Worm (Caenorhabditis elegans) whole organism, L4 larva: ENCODE measurements around the gene nas-8.

ENCODE experiments used
- F26F4.8 ChIP-seq: fragments of 200-800 bp; sonication (Bioruptor generic); conservative IDR thresholded peaks from 2 replicates; pipeline ENCODE4 v1.3.6; 2022; ENCODE audit warnings: missing genetic modification characterization, missing compliant biosample characterization
- R02D3.7 ChIP-seq: fragments of 150-350 bp; sonication (generic microtip); optimal IDR thresholded peaks from 3 replicates; lab custom pipeline; 2014; ENCODE audit warnings: missing biosample characterization, missing genetic modification characterization
- T20F7.1 ChIP-seq: fragments of 200-800 bp; sonication (Bioruptor generic); optimal IDR thresholded peaks from 2 replicates; lab custom pipeline; 2018; ENCODE audit warnings: mild to moderate bottlenecking, missing genetic modification characterization, missing compliant biosample characterization
- Y105C5A.15 ChIP-seq: fragments of 200-800 bp; sonication (Bioruptor generic); IDR thresholded peaks from 2 replicates; pipeline ENCODE4 v1.3.6; 2022; ENCODE audit warnings: missing genetic modification characterization, missing compliant biosample characterization
- Y75B8A.6 ChIP-seq: fragments of 200-800 bp; sonication (Bioruptor generic); IDR thresholded peaks from 2 replicates; pipeline ENCODE4 v1.3.6; 2022; ENCODE audit warnings: missing genetic modification reagents, missing genetic modification characterization, missing compliant biosample characterization
- ZK337.2 ChIP-seq: fragments of 200-800 bp; sonication (Bioruptor generic); IDR thresholded peaks from 2 replicates; pipeline ENCODE4 v1.3.6; 2022; ENCODE audit warnings: missing genetic modification reagents, missing genetic modification characterization, missing compliant biosample characterization
- aha-1 ChIP-seq: fragments of 150-350 bp; peaks from one replicate; lab custom pipeline; 2014; ENCODE audit warnings: missing biosample characterization, missing genetic modification characterization
- ceh-20 ChIP-seq: fragments of 200-800 bp; sonication (Bioruptor generic); IDR thresholded peaks from 2 replicates; pipeline ENCODE4 v1.3.6; 2022; ENCODE audit warnings: missing genetic modification reagents, missing genetic modification characterization, missing compliant biosample characterization
- daf-16 ChIP-seq, 3 experiments: sonication (generic microtip); optimal IDR thresholded peaks; 2 replicates each; lab custom pipeline; 2016 to 2017; ENCODE audit warnings: missing genetic modification characterization in 3 of 3, missing genetic modification reagents in 3 of 3, mild to moderate bottlenecking in 2 of 3, missing compliant biosample characterization in 2 of 3, missing biosample characterization in 1 of 3, moderate library complexity in 1 of 3
- dpl-1 ChIP-seq: fragments of 150-350 bp; optimal IDR thresholded peaks from 2 replicates; lab custom pipeline; 2014; ENCODE audit warnings: missing biosample characterization, missing genetic modification reagents, missing genetic modification characterization
- duxl-1 ChIP-seq: sonication (generic microtip); optimal IDR thresholded peaks from 2 replicates; lab custom pipeline; 2016; ENCODE audit warnings: mild to moderate bottlenecking, missing genetic modification characterization, moderate library complexity, missing compliant biosample characterization; ENCODE audit not compliant: poor library complexity
- dve-1 ChIP-seq: sonication (generic microtip); optimal IDR thresholded peaks from 2 replicates; lab custom pipeline; 2017; ENCODE audit warnings: antibody characterized with exemption, mild to moderate bottlenecking, missing genetic modification characterization, missing compliant biosample characterization; ENCODE audit not compliant: insufficient read depth
- hlh-11 ChIP-seq: fragments of 200-800 bp; sonication (Bioruptor generic); optimal IDR thresholded peaks from 2 replicates; lab custom pipeline; 2018; ENCODE audit warnings: mild to moderate bottlenecking, missing genetic modification characterization, missing compliant biosample characterization
- hlh-30 ChIP-seq: sonication (generic microtip); optimal IDR thresholded peaks from 2 replicates; lab custom pipeline; 2017; ENCODE audit warnings: antibody characterized with exemption, mild to moderate bottlenecking, missing genetic modification characterization, missing compliant biosample characterization; ENCODE audit not compliant: insufficient read depth
- hmg-1.1 ChIP-seq: fragments of 200-800 bp; sonication (Bioruptor generic); IDR thresholded peaks from 2 replicates; pipeline ENCODE4 v1.3.6; 2022; ENCODE audit warnings: missing genetic modification reagents, missing genetic modification characterization, missing compliant biosample characterization
- lin-1 ChIP-seq: fragments of 200-800 bp; sonication (Bioruptor generic); IDR thresholded peaks from 2 replicates; pipeline ENCODE4 v1.3.6; 2022; ENCODE audit warnings: missing genetic modification reagents, missing genetic modification characterization, missing compliant biosample characterization
- lin-15B ChIP-seq: fragments of 150-350 bp; sonication (generic microtip); optimal IDR thresholded peaks from 3 replicates; lab custom pipeline; 2014; ENCODE audit warnings: missing biosample characterization, missing genetic modification characterization
- lin-29 ChIP-seq: fragments of 200-800 bp; sonication (Bioruptor generic); IDR thresholded peaks from 2 replicates; pipeline ENCODE4 v1.3.6; 2022; ENCODE audit warnings: missing genetic modification reagents, missing genetic modification characterization, missing compliant biosample characterization
- lir-3 ChIP-seq: sonication (generic microtip); optimal IDR thresholded peaks from 2 replicates; lab custom pipeline; 2016; ENCODE audit warnings: mild to moderate bottlenecking, missing genetic modification characterization, missing compliant biosample characterization
- lsy-2 ChIP-seq, 2 experiments: fragments of 150-350 bp in 1 of 2; sonication (generic microtip) in 1 of 2; optimal IDR thresholded peaks; 2 replicates each; lab custom pipeline; 2014 to 2017; ENCODE audit warnings: missing biosample characterization in 2 of 2, missing genetic modification characterization in 2 of 2
- mdl-1 ChIP-seq, 2 experiments: fragments of 150-350 bp in 1 of 2; sonication (generic microtip) in 1 of 2; optimal IDR thresholded peaks; 2 replicates each; lab custom pipeline; 2014 to 2017; ENCODE audit warnings: missing biosample characterization in 2 of 2, missing genetic modification characterization in 2 of 2
- mdt-29 ChIP-seq: fragments of 200-800 bp; sonication (Bioruptor generic); IDR thresholded peaks from 2 replicates; pipeline ENCODE4 v1.3.6; 2022; ENCODE audit warnings: missing genetic modification reagents, missing genetic modification characterization, missing compliant biosample characterization
- mep-1 ChIP-seq: fragments of 150-350 bp; sonication (generic microtip); optimal IDR thresholded peaks from 3 replicates; lab custom pipeline; 2014; ENCODE audit warnings: missing biosample characterization, missing genetic modification characterization
- mes-2 ChIP-seq: sonication (generic microtip); optimal IDR thresholded peaks from 2 replicates; lab custom pipeline; 2016; ENCODE audit warnings: missing genotype, mild to moderate bottlenecking, missing genetic modification characterization, missing compliant biosample characterization; ENCODE audit not compliant: poor library complexity, severe bottlenecking
- mxl-2 ChIP-seq: fragments of 200-800 bp; sonication (Bioruptor generic); conservative IDR thresholded peaks from 2 replicates; pipeline ENCODE4 v1.3.6; 2022; ENCODE audit warnings: missing genetic modification reagents, missing genetic modification characterization, missing compliant biosample characterization
- mxl-3 ChIP-seq: fragments of 200-800 bp; sonication (Bioruptor generic); optimal IDR thresholded peaks from 2 replicates; lab custom pipeline; 2018; ENCODE audit warnings: mild to moderate bottlenecking, missing genetic modification characterization, missing compliant biosample characterization
- nhr-111 ChIP-seq: fragments of 200-800 bp; sonication (Bioruptor generic); optimal IDR thresholded peaks from 2 replicates; lab custom pipeline; 2018; ENCODE audit warnings: mild to moderate bottlenecking, missing genetic modification characterization, missing compliant biosample characterization
- nhr-237 ChIP-seq: sonication (generic microtip); optimal IDR thresholded peaks from 2 replicates; lab custom pipeline; 2017; ENCODE audit warnings: missing biosample characterization, missing genetic modification characterization
- nhr-28 ChIP-seq: fragments of 150-350 bp; optimal IDR thresholded peaks from 2 replicates; lab custom pipeline; 2014; ENCODE audit warnings: missing biosample characterization, missing genetic modification characterization
- pqm-1 ChIP-seq: sonication (generic microtip); optimal IDR thresholded peaks from 2 replicates; lab custom pipeline; 2017; ENCODE audit warnings: missing biosample characterization, missing genetic modification characterization
- rbr-2 ChIP-seq: sonication (generic microtip); optimal IDR thresholded peaks from 2 replicates; lab custom pipeline; 2016; ENCODE audit warnings: missing genotype, missing genetic modification characterization, missing compliant biosample characterization
- skn-1 ChIP-seq: fragments of 150-350 bp; optimal IDR thresholded peaks from 2 replicates; lab custom pipeline; 2014; ENCODE audit warnings: missing biosample characterization, missing genetic modification characterization
- snpc-4 ChIP-seq: fragments of 150-350 bp; optimal IDR thresholded peaks from 2 replicates; lab custom pipeline; 2014; ENCODE audit warnings: missing biosample characterization, missing genetic modification characterization
- spr-1 ChIP-seq: sonication (generic microtip); optimal IDR thresholded peaks from 2 replicates; lab custom pipeline; 2016; ENCODE audit warnings: mild to moderate bottlenecking, missing genetic modification characterization, missing compliant biosample characterization
- unc-62 ChIP-seq, 3 experiments: fragments of 150-350 bp in 1 of 3; sonication (generic microtip); optimal IDR thresholded peaks in 2 of 3; peaks in 1 of 3; 1 replicate in 1 of 3; 2 replicates in 2 of 3; lab custom pipeline; 2014 to 2017; ENCODE audit warnings: missing biosample characterization in 3 of 3, missing genetic modification characterization in 3 of 3, missing genetic modification reagents in 3 of 3, missing genotype in 1 of 3

Gene nas-8

DNA sequence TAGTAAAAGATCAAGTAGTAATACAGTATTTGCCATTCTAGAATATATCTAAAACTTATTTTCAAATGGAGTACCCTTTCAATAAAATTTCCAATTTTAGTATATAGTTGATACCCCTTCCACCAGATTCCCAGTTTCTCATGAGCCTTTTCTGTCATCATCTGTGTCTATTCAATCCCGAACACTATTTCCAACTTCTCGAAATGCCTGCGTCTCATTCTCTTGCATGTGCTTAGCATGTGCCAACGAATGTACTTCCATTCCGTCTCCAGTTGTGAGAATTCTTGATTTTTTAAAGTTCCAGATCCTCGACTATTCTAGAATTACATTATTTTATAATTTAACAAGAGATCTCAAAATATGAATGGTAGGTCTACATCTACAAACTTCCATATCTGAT is 51.9 kb downstream of the nas-8 start, which contains the start of gene C42D4.18:
Gene C42D4.18 (plus strand): TSS at position 231 of the 400 bp plus-strand sequence.
- TF ChIP-seq mdl-1 (tag; optimal IDR thresholded peaks at IDR 0.05; lab: Kevin White, UChicago) (peak in 1 of 2 experiments; percentile 65), duxl-1 (tag; lab: Kevin White, UChicago) (no peak), lsy-2 (tag; optimal IDR thresholded peaks at IDR 0.05; lab: Kevin White, UChicago) (peak in 1 of 2 experiments; percentile 39), lin-15B (tag; lab: Kevin White, UChicago) (no peak), lin-29 (GFP tag; lab: Robert Waterston, UW) (no peak), pqm-1 (tag; lab: Kevin White, UChicago) (no peak), nhr-111 (no peak), hlh-30 (tag; lab: Kevin White, UChicago) (peak; percentile 86), spr-1 (tag; lab: Kevin White, UChicago) (no peak), mxl-2 (peak; percentile 29; the same call in 1 of the 2 replicates), mxl-3 (peak; percentile 5), skn-1 (tag; lab: Kevin White, UChicago) (no peak), hmg-1.1 (GFP tag; lab: Robert Waterston, UW) (peak; percentile 28; the same call in 1 of the 2 replicates), ZK337.2 (no peak), R02D3.7 (tag; lab: Kevin White, UChicago) (no peak), unc-62 (GFP tag; optimal IDR thresholded peaks at IDR 0.05 in 1 of 2; lab: Kevin White, UChicago) (no peak), unc-62 (tag; optimal IDR thresholded peaks at IDR 0.05; lab: Kevin White, UChicago) (no peak), ceh-20 (GFP tag; lab: Robert Waterston, UW) (no peak)
- TF ChIP-seq, all 104 proteins: peak for 6

DNA sequence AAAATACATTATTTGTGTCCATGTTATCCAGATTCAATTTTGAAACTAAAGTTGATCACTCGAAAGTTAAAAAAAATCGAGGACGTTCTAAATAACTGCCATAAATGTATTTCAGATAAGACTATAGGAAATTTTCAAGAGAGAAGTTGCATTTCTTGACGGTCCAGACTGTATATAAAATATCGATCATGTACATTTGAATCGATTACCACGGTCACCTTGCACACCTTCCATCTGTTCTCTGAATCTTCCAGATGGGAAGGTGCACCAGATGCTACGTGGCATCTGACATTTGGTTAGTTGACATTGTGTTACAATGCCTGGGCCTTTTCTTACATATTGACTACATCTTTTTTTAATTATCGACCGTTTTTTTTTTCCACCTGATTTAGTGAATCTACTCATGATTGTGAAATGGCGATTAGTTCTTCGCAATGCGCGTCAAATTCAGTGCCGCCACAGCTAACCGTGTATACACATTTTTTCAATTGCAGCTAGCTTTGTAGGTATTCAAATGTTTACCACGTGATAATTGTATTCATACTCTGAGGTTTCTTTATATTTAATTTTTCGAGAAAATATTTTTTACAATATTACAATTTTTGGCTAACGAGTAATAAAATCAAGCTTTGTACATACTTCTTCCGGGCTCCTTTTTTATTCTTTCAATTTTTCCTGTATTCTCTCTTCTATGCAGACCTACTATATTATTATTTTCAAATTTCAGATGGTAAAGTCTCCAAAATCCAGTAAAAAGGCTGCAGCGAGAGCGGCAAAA is 53.5 kb downstream of the nas-8 start, which contains the start of gene skr-16:
Gene skr-16 (plus strand): TSS at position 728 of the 778 bp plus-strand sequence.
- TF ChIP-seq snpc-4 (tag; lab: Kevin White, UChicago) (no peak), T20F7.1 (GFP tag; lab: Kevin White, UChicago) (peak; percentile 21), mep-1 (tag; lab: Kevin White, UChicago) (no peak), dve-1 (tag; lab: Kevin White, UChicago) (peak; percentile 45), mdl-1 (tag; optimal IDR thresholded peaks at IDR 0.05; lab: Kevin White, UChicago) (peak in 1 of 2 experiments; percentile 54), hlh-11 (tag; lab: Kevin White, UChicago) (no peak), aha-1 (peak; percentile 29), F26F4.8 (GFP tag; lab: Robert Waterston, UW) (no peak), lin-15B (tag; lab: Kevin White, UChicago) (no peak), unc-62 (GFP tag; optimal IDR thresholded peaks at IDR 0.05 in 1 of 2; lab: Kevin White, UChicago) (peak in 1 of 2 experiments; percentile 23), unc-62 (tag; optimal IDR thresholded peaks at IDR 0.05; lab: Kevin White, UChicago) (no peak), mdt-29 (no peak), Y75B8A.6 (no peak), Y105C5A.15 (GFP tag; lab: Robert Waterston, UW) (no peak), dpl-1 (peak; percentile 48), nhr-28 (tag; lab: Kevin White, UChicago) (no peak), hlh-30 (tag; lab: Kevin White, UChicago) (peak; percentile 84), lir-3 (tag; lab: Kevin White, UChicago) (no peak), rbr-2 (tag; lab: Kevin White, UChicago) (no peak), lin-1 (GFP tag; lab: Robert Waterston, UW) (no peak), daf-16 (GFP tag; optimal IDR thresholded peaks at IDR 0.05; lab: Kevin White, UChicago) (no peak), daf-16 (tag; optimal IDR thresholded peaks at IDR 0.05; lab: Kevin White, UChicago) (peak; percentile 33), nhr-237 (no peak), mes-2 (tag; lab: Kevin White, UChicago) (no peak), ceh-20 (GFP tag; lab: Robert Waterston, UW) (no peak)
